Worm (Caenorhabditis elegans): ENCODE results near the gene clh-6.

clh-6 gene

ce11 chrV:12011686-12012085 lies 51.5 kb downstream of the clh-6 start:
- TF ChIP-seq egl-5 (tag; optimal IDR thresholded peaks at IDR 0.05) (no peak), jun-1 (tag; optimal IDR thresholded peaks at IDR 0.05) (no peak), mml-1 (tag; optimal IDR thresholded peaks at IDR 0.05) (no peak), nhr-77 (tag; optimal IDR thresholded peaks at IDR 0.05) (no peak), mdl-1 (tag; optimal IDR thresholded peaks at IDR 0.05) (no peak), eor-1 (tag; optimal IDR thresholded peaks at IDR 0.05) (no peak), zag-1 (tag; optimal IDR thresholded peaks at IDR 0.05) (no peak), snpc-4 (tag; optimal IDR thresholded peaks at IDR 0.05) (no peak), skn-1 (tag; optimal IDR thresholded peaks at IDR 0.05) (no peak), elt-2 (tag; optimal IDR thresholded peaks at IDR 0.05) (peak; percentile 0), ztf-11 (tag; optimal IDR thresholded peaks at IDR 0.05) (no peak), lin-39 (tag; optimal IDR thresholded peaks at IDR 0.05) (no peak), nhr-43 (tag; optimal IDR thresholded peaks at IDR 0.05; ENCODE audit: poor library complexity, severe bottlenecking) (no peak), elt-3 (tag; optimal IDR thresholded peaks at IDR 0.05) (peak in 1 of 3 experiments; percentile 16)

Measured in whole organism, L3 larva.